Worm (Caenorhabditis elegans) whole organism, L4 larva: Measurements from ENCODE around the gene gtf-2F1.

Experiments used
- lim-7 ChIP-seq: fragments of 200-800 bp; sonication (Bioruptor generic); IDR thresholded peaks from 2 replicates; pipeline ENCODE4 v1.3.6; 2022; ENCODE audit warnings: missing genetic modification characterization, missing compliant biosample characterization

The gtf-2F1 gene

DNA sequence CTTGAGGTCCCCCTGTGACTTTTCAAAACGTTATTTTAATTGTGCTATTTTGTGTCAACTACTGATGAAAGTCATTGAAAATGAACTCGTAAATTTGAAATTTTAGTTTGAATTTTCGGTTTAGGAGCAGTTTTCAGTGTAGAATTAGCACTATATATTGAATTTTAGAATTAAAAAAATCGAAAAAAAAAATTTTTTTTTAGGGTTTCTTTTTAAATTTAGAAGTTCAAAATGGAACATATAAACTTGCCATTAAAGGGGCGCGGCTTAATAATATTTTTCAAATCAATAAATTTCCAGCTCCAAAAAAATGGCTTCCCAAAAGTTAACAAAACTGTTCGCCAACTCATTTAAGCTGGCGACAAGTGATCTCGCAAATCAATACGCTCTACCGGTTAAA lies 49.5 kb downstream of the gtf-2F1 start, which contains the start of gene H20J04.9:
Gene H20J04.9, plus strand, starts transcription at position 301 of the 400 bp plus-strand sequence.
- no peak for TF ChIP-seq lim-7 (GFP tag; lab: Robert Waterston, UW)
